Fruit fly (Drosophila melanogaster) whole organism, embryonic: ENCODE data around the gene CG12522.

ENCODE experiments used
- Ada2b ChIP-seq: fragments of 200-800 bp; sonication (Bioruptor generic); IDR thresholded peaks from 2 replicates; pipeline ENCODE4 v1.3.6; 2022; ENCODE audit warnings: missing biosample characterization, missing genetic modification characterization
- CG10267 ChIP-seq: fragments of 200-800 bp; sonication (Bioruptor generic); optimal IDR thresholded peaks from 2 replicates; lab custom pipeline; 2018; ENCODE audit warnings: missing biosample characterization, mild to moderate bottlenecking, missing genetic modification characterization, moderate library complexity
- CG10654 ChIP-seq: fragments of 200-800 bp; sonication (Bioruptor generic); optimal IDR thresholded peaks from 2 replicates; lab custom pipeline; 2016; ENCODE audit warnings: missing biosample characterization, missing genetic modification characterization
- CG11085 ChIP-seq: fragments of 200-800 bp; sonication (Bioruptor generic); IDR thresholded peaks from 2 replicates; pipeline ENCODE4 v1.3.6; 2022; ENCODE audit warnings: missing biosample characterization, missing genetic modification characterization
- CG11456 ChIP-seq: fragments of 200-800 bp; sonication (Bioruptor generic); IDR thresholded peaks from 3 replicates; pipeline ENCODE4 v1.3.6; 2022; ENCODE audit warnings: missing biosample characterization, missing genetic modification characterization
- CG12391 ChIP-seq: fragments of 200-800 bp; sonication (Bioruptor generic); optimal IDR thresholded peaks from 3 replicates; lab custom pipeline; 2018; ENCODE audit warnings: missing biosample characterization, mild to moderate bottlenecking, missing genetic modification characterization, moderate library complexity
- CG14014 ChIP-seq: fragments of 200-800 bp; sonication (Bioruptor generic); IDR thresholded peaks from 2 replicates; pipeline ENCODE4 v1.3.6; 2022; ENCODE audit warnings: missing biosample characterization, missing genetic modification characterization
- CG17186 ChIP-seq: fragments of 200-800 bp; sonication (Bioruptor generic); optimal IDR thresholded peaks from 3 replicates; lab custom pipeline; 2017; ENCODE audit warnings: missing biosample characterization, missing genetic modification reagents, missing genetic modification characterization
- CG1792 ChIP-seq: fragments of 200-800 bp; sonication (Bioruptor generic); optimal IDR thresholded peaks from 2 replicates; lab custom pipeline; 2016; ENCODE audit warnings: missing biosample characterization, missing genetic modification characterization
- CG2129 ChIP-seq: fragments of 200-800 bp; sonication (Bioruptor generic); IDR thresholded peaks from 2 replicates; pipeline ENCODE4 v1.3.6; 2022; ENCODE audit warnings: missing biosample characterization, missing genetic modification characterization; ENCODE audit not compliant: partially characterized antibody
- CG3407 ChIP-seq: fragments of 200-800 bp; sonication (Bioruptor generic); optimal IDR thresholded peaks from 2 replicates; lab custom pipeline; 2018; ENCODE audit warnings: missing biosample characterization, mild to moderate bottlenecking, missing genetic modification characterization
- CG3838 ChIP-seq: fragments of 200-800 bp; sonication (Bioruptor generic); optimal IDR thresholded peaks from 3 replicates; lab custom pipeline; 2016; ENCODE audit warnings: missing biosample characterization, missing genetic modification characterization
- CG42726 ChIP-seq: fragments of 200-800 bp; sonication (Bioruptor generic); IDR thresholded peaks from 2 replicates; pipeline ENCODE4 v1.3.6; 2022; ENCODE audit warnings: missing biosample characterization, missing genetic modification characterization; ENCODE audit not compliant: partially characterized antibody
- CG4617 ChIP-seq: fragments of 200-800 bp; sonication (Bioruptor generic); optimal IDR thresholded peaks from 3 replicates; lab custom pipeline; 2016; ENCODE audit warnings: missing biosample characterization, missing genetic modification characterization, borderline replicate concordance
- CG5180 ChIP-seq: fragments of 200-800 bp; sonication (Bioruptor generic); optimal IDR thresholded peaks from 3 replicates; lab custom pipeline; 2017; ENCODE audit warnings: missing biosample characterization, missing genetic modification characterization, mild to moderate bottlenecking, moderate library complexity, missing genetic modification reagents
- CG6683 ChIP-seq: fragments of 200-800 bp; sonication (Bioruptor generic); optimal IDR thresholded peaks from 2 replicates; lab custom pipeline; 2017; ENCODE audit warnings: missing biosample characterization, mild to moderate bottlenecking, missing genetic modification characterization, missing genetic modification reagents
- CG7928 ChIP-seq: fragments of 200-800 bp; sonication (Bioruptor generic); optimal IDR thresholded peaks from 2 replicates; lab custom pipeline; 2017; ENCODE audit warnings: missing biosample characterization, mild to moderate bottlenecking, missing genetic modification characterization
- CG8478 ChIP-seq: fragments of >200 bp; optimal IDR thresholded peaks from 2 replicates; lab custom pipeline; 2018
- CG8944 ChIP-seq: fragments of 200-800 bp; sonication (Bioruptor generic); optimal IDR thresholded peaks from 3 replicates; lab custom pipeline; 2016; ENCODE audit warnings: missing biosample characterization, missing genetic modification characterization
- CG9876 ChIP-seq: fragments of 200-800 bp; sonication (Bioruptor generic); optimal IDR thresholded peaks from 2 replicates; lab custom pipeline; 2016; ENCODE audit warnings: missing biosample characterization, missing genetic modification characterization
- Dad ChIP-seq: fragments of 200-800 bp; sonication (Bioruptor generic); optimal IDR thresholded peaks from 3 replicates; lab custom pipeline; 2016; ENCODE audit warnings: missing biosample characterization, missing genetic modification characterization
- Drgx ChIP-seq: fragments of 200-800 bp; sonication (Bioruptor generic); IDR thresholded peaks from 2 replicates; pipeline ENCODE4 v1.3.6; 2022; ENCODE audit warnings: missing biosample characterization, missing genetic modification characterization
- Hr51 ChIP-seq, 2 experiments: fragments of 200-800 bp; sonication (Bioruptor generic); optimal IDR thresholded peaks; 2 replicates in 1 of 2; 3 replicates in 1 of 2; lab custom pipeline; 2016 to 2018; ENCODE audit warnings: missing biosample characterization in 2 of 2, missing genetic modification characterization in 2 of 2, mild to moderate bottlenecking in 1 of 2, moderate library complexity in 1 of 2
- Mes4 ChIP-seq: fragments of 200-800 bp; sonication (Bioruptor generic); optimal IDR thresholded peaks from 2 replicates; lab custom pipeline; 2016; ENCODE audit warnings: missing biosample characterization, missing genetic modification characterization
- Mrtf ChIP-seq: fragments of 200-800 bp; sonication (Bioruptor generic); IDR thresholded peaks from 3 replicates; pipeline ENCODE4 v1.3.6; 2022; ENCODE audit warnings: missing biosample characterization, missing genetic modification characterization
- NC2β ChIP-seq: fragments of 200-800 bp; sonication (Bioruptor generic); optimal IDR thresholded peaks from 2 replicates; lab custom pipeline; 2016; ENCODE audit warnings: missing biosample characterization, missing genetic modification characterization
- Opbp ChIP-seq: fragments of 200-800 bp; sonication (Bioruptor generic); IDR thresholded peaks from 3 replicates; pipeline ENCODE4 v1.3.6; 2022; ENCODE audit warnings: missing biosample characterization, missing genetic modification characterization; ENCODE audit not compliant: partially characterized antibody
- Pdp1 ChIP-seq, 2 experiments: fragments of 200-800 bp; sonication (Bioruptor generic); optimal IDR thresholded peaks; 3 replicates each; lab custom pipeline; 2016; ENCODE audit warnings: missing biosample characterization in 2 of 2, missing genetic modification characterization in 2 of 2, mild to moderate bottlenecking in 1 of 2, moderate library complexity in 1 of 2
- Poxn ChIP-seq: fragments of 200-800 bp; sonication (Bioruptor generic); IDR thresholded peaks from 2 replicates; pipeline ENCODE4 v1.3.6; 2022; ENCODE audit warnings: missing biosample characterization, missing genetic modification characterization
- Ssrp ChIP-seq: fragments of 200-800 bp; sonication (Bioruptor generic); optimal IDR thresholded peaks from 2 replicates; lab custom pipeline; 2018; ENCODE audit warnings: missing biosample characterization, mild to moderate bottlenecking, missing genetic modification characterization, moderate library complexity
- Stat92E ChIP-seq, 3 experiments: fragments of >200 bp in 2 of 3; fragments of 200-800 bp in 1 of 3; sonication (Bioruptor generic) in 1 of 3; optimal IDR thresholded peaks; 2 replicates each; lab custom pipeline; 2017 to 2019; ENCODE audit warnings: missing biosample characterization in 3 of 3, missing genetic modification characterization in 3 of 3, mild to moderate bottlenecking in 1 of 3, moderate library complexity in 1 of 3
- Vsx1 ChIP-seq: fragments of 200-800 bp; sonication (Bioruptor generic); optimal IDR thresholded peaks from 2 replicates; lab custom pipeline; 2017; ENCODE audit warnings: missing biosample characterization, mild to moderate bottlenecking, missing genetic modification characterization, missing genetic modification reagents
- ab ChIP-seq: fragments of 200-800 bp; sonication (Bioruptor generic); optimal IDR thresholded peaks from 2 replicates; lab custom pipeline; 2016; ENCODE audit warnings: missing biosample characterization, missing genetic modification characterization
- abd-A ChIP-seq: fragments of 200-800 bp; sonication (Bioruptor generic); optimal IDR thresholded peaks from 3 replicates; lab custom pipeline; 2019; ENCODE audit warnings: missing biosample characterization, mild to moderate bottlenecking, missing genetic modification characterization, moderate library complexity
- ase ChIP-seq: fragments of 200-800 bp; sonication (Bioruptor generic); IDR thresholded peaks from 3 replicates; pipeline ENCODE4 v1.3.6; 2022; ENCODE audit warnings: missing biosample characterization, missing genetic modification characterization
- bigmax ChIP-seq: fragments of 200-800 bp; sonication (Bioruptor generic); optimal IDR thresholded peaks from 2 replicates; lab custom pipeline; 2018; ENCODE audit warnings: missing biosample characterization, mild to moderate bottlenecking, missing genetic modification characterization
- cwo ChIP-seq: fragments of 200-800 bp; sonication (Bioruptor generic); optimal IDR thresholded peaks from 3 replicates; lab custom pipeline; 2017; ENCODE audit warnings: missing biosample characterization, missing genetic modification characterization, mild to moderate bottlenecking, moderate library complexity, missing genetic modification reagents
- en ChIP-seq: fragments of 200-800 bp; sonication (Bioruptor generic); optimal IDR thresholded peaks from 2 replicates; lab custom pipeline; 2016; ENCODE audit warnings: missing biosample characterization, missing genetic modification characterization
- eyg ChIP-seq: fragments of 200-800 bp; sonication (Bioruptor generic); optimal IDR thresholded peaks from 3 replicates; lab custom pipeline; 2016; ENCODE audit warnings: missing biosample characterization, missing genetic modification characterization
- fd3F ChIP-seq: fragments of 200-800 bp; sonication (Bioruptor generic); optimal IDR thresholded peaks from 2 replicates; lab custom pipeline; 2018; ENCODE audit warnings: missing biosample characterization, mild to moderate bottlenecking, missing genetic modification characterization, moderate library complexity
- grau ChIP-seq: fragments of 200-800 bp; optimal IDR thresholded peaks from 3 replicates; lab custom pipeline; 2019; ENCODE audit warnings: missing biosample characterization, mild to moderate bottlenecking, missing genetic modification characterization, moderate library complexity
- jing ChIP-seq: fragments of 200-800 bp; sonication (Bioruptor generic); optimal IDR thresholded peaks from 2 replicates; lab custom pipeline; 2018; ENCODE audit warnings: missing biosample characterization, mild to moderate bottlenecking, missing genetic modification characterization
- mld ChIP-seq: fragments of 200-800 bp; sonication (Bioruptor generic); IDR thresholded peaks from 3 replicates; pipeline ENCODE4 v1.3.6; 2022; ENCODE audit warnings: missing biosample characterization, missing genetic modification characterization; ENCODE audit not compliant: partially characterized antibody
- org-1 ChIP-seq: fragments of 200-800 bp; sonication (Bioruptor generic); optimal IDR thresholded peaks from 2 replicates; lab custom pipeline; 2017; ENCODE audit warnings: missing biosample characterization, missing genetic modification characterization
- p53 ChIP-seq: fragments of 200-800 bp; sonication (Bioruptor generic); optimal IDR thresholded peaks from 2 replicates; lab custom pipeline; 2016; ENCODE audit warnings: missing biosample characterization, missing genetic modification characterization
- pita ChIP-seq: fragments of 200-800 bp; sonication (Bioruptor generic); optimal IDR thresholded peaks from 2 replicates; lab custom pipeline; 2017; ENCODE audit warnings: missing biosample characterization, mild to moderate bottlenecking, missing genetic modification characterization
- ro ChIP-seq: fragments of 200-800 bp; sonication (Bioruptor generic); IDR thresholded peaks from 2 replicates; pipeline ENCODE4 v1.3.6; 2022; ENCODE audit warnings: missing biosample characterization, missing genetic modification characterization
- sqz ChIP-seq: fragments of 200-800 bp; sonication (Bioruptor generic); optimal IDR thresholded peaks from 3 replicates; lab custom pipeline; 2018; ENCODE audit warnings: missing biosample characterization, mild to moderate bottlenecking, missing genetic modification characterization
- unpg ChIP-seq: fragments of 200-800 bp; sonication (Bioruptor generic); optimal IDR thresholded peaks from 3 replicates; lab custom pipeline; 2018; ENCODE audit warnings: missing biosample characterization, mild to moderate bottlenecking, missing genetic modification characterization, moderate library complexity
- yki ChIP-seq: fragments of >200 bp; optimal IDR thresholded peaks from 3 replicates; lab custom pipeline; 2018

Gene CG12522

dm6 chr3L:11107432-11107831, 603 bp upstream of the CG12522 start, which contains the start of gene CG32073 (continued):
- TF ChIP-seq cwo (GFP tag; lab: Kevin White, UChicago) (peak; percentile 64), CG10654 (GFP tag; lab: Kevin White, UChicago) (no peak), CG3407 (peak; percentile 26), CG6683 (GFP tag; lab: Kevin White, UChicago) (peak; percentile 40), CG7928 (GFP tag; lab: Kevin White, UChicago) (no peak), CG9876 (GFP tag; lab: Kevin White, UChicago) (no peak), fd3F (GFP tag; lab: Kevin White, UChicago) (no peak), Vsx1 (GFP tag; lab: Kevin White, UChicago) (peak; percentile 67), CG5180 (peak; percentile 42), org-1 (peak; percentile 1), CG12391 (tag; lab: Kevin White, UChicago) (no peak)
- TF ChIP-seq, all 482 proteins: peak for 57

dm6 chr3L:11109454-11109853, 1.4 kb downstream of the CG12522 start, which contains the start of the genes CG34012 and emei:
TSS of gene CG34012 (minus strand) at chr3L:11109505.
TSS of gene emei (plus strand) at chr3L:11109690.
- TF ChIP-seq Drgx: no peak
- TF ChIP-seq p53 (GFP tag; lab: Kevin White, UChicago): no peak
- TF ChIP-seq CG14014 (GFP tag; lab: Robert Waterston, UW): no peak
- no peak for TF ChIP-seq Ada2b (GFP tag; lab: Robert Waterston, UW)
- TF ChIP-seq unpg (GFP tag; lab: Kevin White, UChicago): no peak
- TF ChIP-seq abd-A (tag; lab: Kevin White, UChicago): no peak
- no peak for TF ChIP-seq Ssrp
- no peak for TF ChIP-seq ase
- TF ChIP-seq Poxn (GFP tag; lab: Robert Waterston, UW): no peak
- no peak for TF ChIP-seq mld (GFP tag; lab: Robert Waterston, UW)
- no peak for TF ChIP-seq grau
- TF ChIP-seq pita (GFP tag; lab: Kevin White, UChicago): no peak
- TF ChIP-seq CG11085 (GFP tag; lab: Robert Waterston, UW): no peak
- peak; percentile 10 for TF ChIP-seq CG10267
- no peak for TF ChIP-seq cwo (GFP tag; lab: Kevin White, UChicago)
- peak; percentile 82 for TF ChIP-seq bigmax (GFP tag; lab: Kevin White, UChicago)
- TF ChIP-seq CG17186 (GFP tag; lab: Kevin White, UChicago): peak; percentile 18
- TF ChIP-seq eyg (GFP tag; lab: Kevin White, UChicago): no peak
- TF ChIP-seq Dad (GFP tag; lab: Kevin White, UChicago): no peak
- TF ChIP-seq Pdp1 (GFP tag; optimal IDR thresholded peaks at IDR 0.05; lab: Kevin White, UChicago): peak in 1 of 2 experiments; percentile 6
- TF ChIP-seq CG2129 (GFP tag; lab: Robert Waterston, UW): no peak
- peak; percentile 6 for TF ChIP-seq CG4617
- TF ChIP-seq jing (GFP tag; lab: Kevin White, UChicago): no peak
- TF ChIP-seq CG42726 (GFP tag; lab: Robert Waterston, UW): no peak
- no peak for TF ChIP-seq Mrtf (GFP tag; lab: Robert Waterston, UW)
- TF ChIP-seq CG8944 (GFP tag; lab: Kevin White, UChicago): no peak
- no peak for TF ChIP-seq Hr51 (GFP tag; optimal IDR thresholded peaks at IDR 0.05; lab: Kevin White, UChicago)
- TF ChIP-seq CG8478 (lab: Kevin White, UChicago): no peak
- no peak for TF ChIP-seq sqz (GFP tag; lab: Kevin White, UChicago)
- no peak for TF ChIP-seq ab
- no peak for TF ChIP-seq yki
- TF ChIP-seq Mes4: no peak
- no peak for TF ChIP-seq NC2β (GFP tag; lab: Kevin White, UChicago)
- TF ChIP-seq en (GFP tag; lab: Kevin White, UChicago): no peak
- no peak for TF ChIP-seq ro (GFP tag; lab: Robert Waterston, UW)
- no peak for TF ChIP-seq CG1792 (GFP tag; lab: Kevin White, UChicago)
- no peak for TF ChIP-seq Opbp (GFP tag; lab: Robert Waterston, UW)
- TF ChIP-seq CG11456 (GFP tag; lab: Robert Waterston, UW): no peak
- no peak for TF ChIP-seq Stat92E (GFP tag; optimal IDR thresholded peaks at IDR 0.05; lab: Kevin White, UChicago)
- no peak for TF ChIP-seq CG3838 (GFP tag; lab: Kevin White, UChicago)
